Worm (Caenorhabditis elegans) whole organism, young adult: ENCODE data around the gene pqn-83.
A peak's percentile ranks its signal among the peaks of the same experiment; 100 is the strongest.

Experiments
- F52B5.7 ChIP-seq: sonication (generic microtip); optimal IDR thresholded peaks from 2 replicates; lab custom pipeline; 2016; ENCODE audit warnings: mild to moderate bottlenecking, missing genetic modification characterization, missing compliant biosample characterization
- ama-1 ChIP-seq, 3 experiments: fragments of 150-350 bp in 1 of 3; sonication (generic microtip) in 2 of 3; optimal IDR thresholded peaks; 2 replicates each; lab custom pipeline; 2014 to 2018; ENCODE audit warnings: missing biosample characterization in 2 of 3, missing genetic modification characterization in 2 of 3, missing genetic modification reagents in 2 of 3
- aptf-2 ChIP-seq: fragments of 200-800 bp; sonication (Bioruptor generic); conservative IDR thresholded peaks from 2 replicates; pipeline ENCODE4 v1.3.6; 2022; ENCODE audit warnings: missing genetic modification reagents, missing genetic modification characterization, missing compliant biosample characterization
- bed-2 ChIP-seq: fragments of 200-800 bp; sonication (Bioruptor generic); IDR thresholded peaks from 2 replicates; pipeline ENCODE4 v1.3.6; 2022; ENCODE audit warnings: missing genetic modification reagents, missing genetic modification characterization, missing compliant biosample characterization
- ccch-3 ChIP-seq: fragments of 200-800 bp; sonication (Bioruptor generic); optimal IDR thresholded peaks from 2 replicates; lab custom pipeline; 2018; ENCODE audit warnings: mild to moderate bottlenecking, missing genetic modification characterization, missing compliant biosample characterization
- egl-44 ChIP-seq: fragments of 200-800 bp; sonication (Bioruptor generic); IDR thresholded peaks from 2 replicates; pipeline ENCODE4 v1.3.6; 2022; ENCODE audit warnings: missing genetic modification reagents, missing genetic modification characterization, missing compliant biosample characterization
- madf-10 ChIP-seq: sonication (generic microtip); optimal IDR thresholded peaks from 2 replicates; lab custom pipeline; 2016; ENCODE audit warnings: mild to moderate bottlenecking, missing genetic modification characterization, missing compliant biosample characterization
- nfya-1 ChIP-seq: sonication (generic microtip); optimal IDR thresholded peaks from 2 replicates; lab custom pipeline; 2017; ENCODE audit warnings: antibody characterized with exemption, missing compliant biosample characterization, missing genetic modification characterization, borderline replicate concordance; ENCODE audit not compliant: insufficient read depth
- nhr-80 ChIP-seq: sonication (generic microtip); optimal IDR thresholded peaks from 2 replicates; lab custom pipeline; 2016; ENCODE audit warnings: missing genetic modification characterization, missing compliant biosample characterization
- sea-2 ChIP-seq: fragments of 200-800 bp; sonication (Bioruptor generic); IDR thresholded peaks from 2 replicates; pipeline ENCODE4 v1.3.6; 2022; ENCODE audit warnings: missing genetic modification characterization, missing compliant biosample characterization
- snpc-1.3 ChIP-seq: sonication (generic microtip); optimal IDR thresholded peaks from 2 replicates; lab custom pipeline; 2017; ENCODE audit warnings: missing genetic modification characterization, mild to moderate bottlenecking, missing compliant biosample characterization, antibody characterized with exemption, moderate library complexity, missing genotype, missing genetic modification reagents; ENCODE audit not compliant: insufficient read depth
- somi-1 ChIP-seq: fragments of 200-800 bp; sonication (Bioruptor generic); optimal IDR thresholded peaks from 2 replicates; lab custom pipeline; 2018; ENCODE audit warnings: mild to moderate bottlenecking, missing genetic modification characterization, missing compliant biosample characterization
- tlf-1 ChIP-seq: fragments of 200-800 bp; sonication (Bioruptor generic); optimal IDR thresholded peaks from 2 replicates; lab custom pipeline; 2018; ENCODE audit warnings: mild to moderate bottlenecking, missing genetic modification characterization, missing compliant biosample characterization
- unc-62 ChIP-seq: fragments of 150-350 bp; optimal IDR thresholded peaks from 2 replicates; lab custom pipeline; 2014; ENCODE audit warnings: missing biosample characterization, missing genetic modification reagents, missing genetic modification characterization

DNA sequence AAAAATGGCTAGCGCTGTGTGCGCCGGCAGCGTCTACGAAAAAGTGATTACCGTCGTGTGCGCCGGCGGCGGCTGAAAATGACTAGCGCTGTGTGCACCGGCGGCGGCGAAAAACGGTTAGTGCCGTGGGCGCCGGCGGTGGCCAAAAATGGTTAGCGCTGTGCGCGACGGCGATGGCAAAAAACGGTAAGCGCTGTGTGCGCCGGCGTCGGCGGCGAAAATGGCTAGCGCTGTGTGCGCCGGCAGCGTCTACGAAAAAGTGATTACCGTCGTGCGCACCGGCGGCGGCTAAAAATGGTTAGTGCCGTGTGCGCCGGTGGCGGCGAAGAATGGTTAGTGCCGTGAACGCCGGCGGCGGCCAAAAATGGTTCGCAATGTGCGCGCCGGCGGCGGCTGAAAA lies 6.9 kb downstream of the pqn-83 start:
- TF ChIP-seq ama-1 (optimal IDR thresholded peaks at IDR 0.05; lab: Kevin White, UChicago) (no peak), ama-1 (GFP tag; optimal IDR thresholded peaks at IDR 0.05; lab: Kevin White, UChicago) (no peak), bed-2 (no peak), egl-44 (GFP tag; lab: Robert Waterston, UW) (0 out of 2 replicates have a peak, but pooled peaks have one; percentile 9), nfya-1 (tag; lab: Kevin White, UChicago) (no peak), nhr-80 (tag; lab: Kevin White, UChicago) (no peak), F52B5.7 (no peak), ccch-3 (GFP tag; lab: Kevin White, UChicago) (no peak), tlf-1 (GFP tag; lab: Kevin White, UChicago) (no peak), somi-1 (GFP tag; lab: Kevin White, UChicago) (no peak), unc-62 (no peak), snpc-1.3 (tag; lab: Kevin White, UChicago) (no peak), madf-10 (tag; lab: Kevin White, UChicago) (no peak), sea-2 (GFP tag; lab: Robert Waterston, UW) (no peak), aptf-2 (GFP tag; lab: Robert Waterston, UW) (no peak)
